Fruit fly (Drosophila melanogaster) whole organism, embryonic: ENCODE measurements around the gene CG18258.
A peak's percentile ranks its signal among the peaks of the same experiment; 100 is the strongest.

ENCODE experiments used
- BEAF-32 ChIP-seq: fragments of 200-800 bp; sonication (Bioruptor generic); optimal IDR thresholded peaks from 3 replicates; lab custom pipeline; 2017; ENCODE audit warnings: missing biosample characterization, missing genetic modification characterization, mild to moderate bottlenecking, moderate library complexity, missing genetic modification reagents
- Bgb ChIP-seq: fragments of 200-800 bp; sonication (Bioruptor generic); IDR thresholded peaks from 2 replicates; pipeline ENCODE4 v1.3.6; 2022; ENCODE audit warnings: missing biosample characterization, missing genetic modification characterization; ENCODE audit not compliant: partially characterized antibody
- CG11247 ChIP-seq: fragments of 200-800 bp; sonication (Bioruptor generic); IDR thresholded peaks from 2 replicates; pipeline ENCODE4 v1.3.6; 2022; ENCODE audit warnings: missing biosample characterization, missing genetic modification characterization
- CG11723 ChIP-seq: fragments of 200-800 bp; sonication (Bioruptor generic); optimal IDR thresholded peaks from 2 replicates; lab custom pipeline; 2017; ENCODE audit warnings: missing biosample characterization, mild to moderate bottlenecking, missing genetic modification characterization
- CG12391 ChIP-seq: fragments of 200-800 bp; sonication (Bioruptor generic); optimal IDR thresholded peaks from 3 replicates; lab custom pipeline; 2018; ENCODE audit warnings: missing biosample characterization, mild to moderate bottlenecking, missing genetic modification characterization, moderate library complexity
- CG17186 ChIP-seq: fragments of 200-800 bp; sonication (Bioruptor generic); optimal IDR thresholded peaks from 3 replicates; lab custom pipeline; 2017; ENCODE audit warnings: missing biosample characterization, missing genetic modification reagents, missing genetic modification characterization
- CG2116 ChIP-seq: fragments of 200-800 bp; sonication (Bioruptor generic); optimal IDR thresholded peaks from 3 replicates; lab custom pipeline; 2018; ENCODE audit warnings: missing biosample characterization, mild to moderate bottlenecking, missing genetic modification characterization
- CG2120 ChIP-seq: fragments of 200-800 bp; sonication (Bioruptor generic); optimal IDR thresholded peaks from 3 replicates; lab custom pipeline; 2016; ENCODE audit warnings: missing biosample characterization, missing genetic modification characterization
- CG2129 ChIP-seq: fragments of 200-800 bp; sonication (Bioruptor generic); IDR thresholded peaks from 2 replicates; pipeline ENCODE4 v1.3.6; 2022; ENCODE audit warnings: missing biosample characterization, missing genetic modification characterization; ENCODE audit not compliant: partially characterized antibody
- CG2202 ChIP-seq: fragments of 200-800 bp; sonication (Bioruptor generic); optimal IDR thresholded peaks from 2 replicates; lab custom pipeline; 2018; ENCODE audit warnings: missing biosample characterization, mild to moderate bottlenecking, missing genetic modification characterization
- CG30020 ChIP-seq: fragments of 200-800 bp; optimal IDR thresholded peaks from 2 replicates; lab custom pipeline; 2019; ENCODE audit warnings: missing biosample characterization, mild to moderate bottlenecking, missing genetic modification characterization, moderate library complexity
- CG30431 ChIP-seq: fragments of 200-800 bp; sonication (Bioruptor generic); optimal IDR thresholded peaks from 2 replicates; lab custom pipeline; 2017; ENCODE audit warnings: missing biosample characterization, missing genetic modification characterization
- CG3281 ChIP-seq: fragments of 200-800 bp; sonication (Bioruptor generic); optimal IDR thresholded peaks from 3 replicates; lab custom pipeline; 2017; ENCODE audit warnings: missing biosample characterization, mild to moderate bottlenecking, missing genetic modification characterization
- CG33557 ChIP-seq: fragments of 200-800 bp; sonication (Bioruptor generic); optimal IDR thresholded peaks from 2 replicates; lab custom pipeline; 2019; ENCODE audit warnings: missing biosample characterization, mild to moderate bottlenecking, missing genetic modification characterization, moderate library complexity
- CG34224 ChIP-seq: fragments of 200-800 bp; sonication (Bioruptor generic); IDR thresholded peaks from 3 replicates; pipeline ENCODE4 v1.3.6; 2022; ENCODE audit warnings: missing biosample characterization, missing genetic modification characterization; ENCODE audit not compliant: partially characterized antibody
- CG6765 ChIP-seq: fragments of 200-800 bp; sonication (Bioruptor generic); optimal IDR thresholded peaks from 3 replicates; lab custom pipeline; 2017; ENCODE audit warnings: missing biosample characterization, mild to moderate bottlenecking, missing genetic modification characterization
- CG6854 ChIP-seq: fragments of 200-800 bp; sonication (Bioruptor generic); optimal IDR thresholded peaks from 3 replicates; lab custom pipeline; 2017; ENCODE audit warnings: missing biosample characterization, mild to moderate bottlenecking, missing genetic modification characterization
- CG7745 ChIP-seq: fragments of 200-800 bp; sonication (Bioruptor generic); optimal IDR thresholded peaks from 2 replicates; lab custom pipeline; 2018; ENCODE audit warnings: missing biosample characterization, mild to moderate bottlenecking, missing genetic modification characterization, moderate library complexity
- CG7987 ChIP-seq: fragments of 200-800 bp; sonication (Bioruptor generic); optimal IDR thresholded peaks from 2 replicates; lab custom pipeline; 2018; ENCODE audit warnings: missing biosample characterization, mild to moderate bottlenecking, missing genetic modification characterization, moderate library complexity
- CG9797 ChIP-seq: fragments of 200-800 bp; sonication (Bioruptor generic); optimal IDR thresholded peaks from 3 replicates; lab custom pipeline; 2018; ENCODE audit warnings: missing biosample characterization, mild to moderate bottlenecking, missing genetic modification characterization
- CoRest ChIP-seq: fragments of 200-800 bp; sonication (Bioruptor generic); optimal IDR thresholded peaks from 3 replicates; lab custom pipeline; 2018; ENCODE audit warnings: missing biosample characterization, mild to moderate bottlenecking, missing genetic modification characterization, moderate library complexity
- Elba2 ChIP-seq: fragments of 200-800 bp; sonication (Bioruptor generic); optimal IDR thresholded peaks from 3 replicates; lab custom pipeline; 2016; ENCODE audit warnings: missing biosample characterization, missing genetic modification characterization
- Fer1 ChIP-seq: fragments of 200-800 bp; sonication (Bioruptor generic); optimal IDR thresholded peaks from 2 replicates; lab custom pipeline; 2017; ENCODE audit warnings: missing biosample characterization, mild to moderate bottlenecking, missing genetic modification characterization
- HLHmδ ChIP-seq: fragments of 200-800 bp; sonication (Bioruptor generic); optimal IDR thresholded peaks from 2 replicates; lab custom pipeline; 2018; ENCODE audit warnings: missing biosample characterization, mild to moderate bottlenecking, missing genetic modification characterization, moderate library complexity
- NFAT ChIP-seq: fragments of 200-800 bp; sonication (Bioruptor generic); IDR thresholded peaks from 2 replicates; pipeline ENCODE4 v1.3.6; 2022; ENCODE audit warnings: missing biosample characterization, missing genetic modification characterization
- PHDP ChIP-seq: fragments of 200-800 bp; sonication (Bioruptor generic); optimal IDR thresholded peaks from 3 replicates; lab custom pipeline; 2018; ENCODE audit warnings: missing biosample characterization, mild to moderate bottlenecking, missing genetic modification characterization, moderate library complexity
- bbx ChIP-seq: fragments of 200-800 bp; sonication (Bioruptor generic); IDR thresholded peaks from 2 replicates; pipeline ENCODE4 v1.3.6; 2022; ENCODE audit warnings: missing biosample characterization, missing genetic modification characterization; ENCODE audit not compliant: partially characterized antibody
- bigmax ChIP-seq: fragments of 200-800 bp; sonication (Bioruptor generic); optimal IDR thresholded peaks from 2 replicates; lab custom pipeline; 2018; ENCODE audit warnings: missing biosample characterization, mild to moderate bottlenecking, missing genetic modification characterization
- ci ChIP-seq: fragments of 200-800 bp; sonication (Bioruptor generic); IDR thresholded peaks from 3 replicates; pipeline ENCODE4 v1.3.6; 2022; ENCODE audit warnings: missing biosample characterization, missing genetic modification characterization
- crp ChIP-seq, 2 experiments: fragments of 200-800 bp; sonication (Bioruptor generic); optimal IDR thresholded peaks; 2 replicates in 1 of 2; 3 replicates in 1 of 2; lab custom pipeline; 2017; ENCODE audit warnings: missing biosample characterization in 2 of 2, missing genetic modification characterization in 2 of 2, mild to moderate bottlenecking in 1 of 2, moderate library complexity in 1 of 2
- dm ChIP-seq: fragments of 200-800 bp; sonication (Bioruptor generic); optimal IDR thresholded peaks from 3 replicates; lab custom pipeline; 2016; ENCODE audit warnings: missing biosample characterization, missing genetic modification characterization
- fd64A ChIP-seq: fragments of 200-800 bp; sonication (Bioruptor generic); optimal IDR thresholded peaks from 3 replicates; lab custom pipeline; 2018; ENCODE audit warnings: missing biosample characterization, mild to moderate bottlenecking, missing genetic modification characterization
- gcm2 ChIP-seq: fragments of 200-800 bp; sonication (Bioruptor generic); optimal IDR thresholded peaks from 2 replicates; lab custom pipeline; 2016; ENCODE audit warnings: missing biosample characterization, missing genetic modification characterization
- gfzf ChIP-seq: fragments of 200-800 bp; sonication (Bioruptor generic); optimal IDR thresholded peaks from 2 replicates; lab custom pipeline; 2016; ENCODE audit warnings: missing biosample characterization, mild to moderate bottlenecking, missing genetic modification characterization, moderate library complexity
- grau ChIP-seq: fragments of 200-800 bp; optimal IDR thresholded peaks from 3 replicates; lab custom pipeline; 2019; ENCODE audit warnings: missing biosample characterization, mild to moderate bottlenecking, missing genetic modification characterization, moderate library complexity
- hbn ChIP-seq: fragments of 200-800 bp; sonication (Bioruptor generic); IDR thresholded peaks from 2 replicates; pipeline ENCODE4 v1.3.6; 2022; ENCODE audit warnings: missing biosample characterization, missing genetic modification characterization; ENCODE audit not compliant: partially characterized antibody
- peb ChIP-seq: fragments of 200-800 bp; sonication (Bioruptor generic); IDR thresholded peaks from 2 replicates; pipeline ENCODE4 v1.3.6; 2022; ENCODE audit warnings: missing biosample characterization, missing genetic modification characterization
- pzg ChIP-seq: fragments of 200-800 bp; sonication (Bioruptor generic); optimal IDR thresholded peaks from 3 replicates; lab custom pipeline; 2018; ENCODE audit warnings: missing biosample characterization, mild to moderate bottlenecking, missing genetic modification characterization, moderate library complexity
- sens ChIP-seq: fragments of 200-800 bp; sonication (Bioruptor generic); peaks from one replicate; lab custom pipeline; 2016; ENCODE audit warnings: missing biosample characterization, missing genetic modification characterization
- sim ChIP-seq: fragments of 200-800 bp; sonication (Bioruptor generic); IDR thresholded peaks from 2 replicates; pipeline ENCODE4 v1.3.6; 2022; ENCODE audit warnings: missing biosample characterization, missing genetic modification characterization
- slp2 ChIP-seq: fragments of 200-800 bp; sonication (Bioruptor generic); optimal IDR thresholded peaks from 2 replicates; lab custom pipeline; 2016; ENCODE audit warnings: missing biosample characterization, missing genetic modification characterization
- sna ChIP-seq: fragments of 200-800 bp; sonication (Bioruptor generic); IDR thresholded peaks from 2 replicates; pipeline ENCODE4 v1.3.6; 2022; ENCODE audit warnings: missing biosample characterization, missing genetic modification characterization; ENCODE audit not compliant: partially characterized antibody
- twi ChIP-seq: fragments of 200-800 bp; optimal IDR thresholded peaks from 2 replicates; lab custom pipeline; 2019; ENCODE audit warnings: missing biosample characterization, mild to moderate bottlenecking, missing genetic modification characterization, moderate library complexity
- unc-4 ChIP-seq: fragments of 200-800 bp; sonication (Bioruptor generic); IDR thresholded peaks from 2 replicates; pipeline ENCODE4 v1.3.6; 2022; ENCODE audit warnings: missing biosample characterization, missing genetic modification characterization; ENCODE audit not compliant: partially characterized antibody

CG18258 gene

dm6 chrX:17244854-17245253 lies 32.7 kb downstream of the CG18258 start, which contains the start of gene CG8915 (continued):
- TF ChIP-seq CG2116 (peak; percentile 58), CG7987 (GFP tag; lab: Kevin White, UChicago) (no peak), unc-4 (GFP tag; lab: Robert Waterston, UW) (peak; percentile 55), CG11723 (no peak), CG34224 (GFP tag; lab: Robert Waterston, UW) (peak; percentile 77), grau (tag; lab: Kevin White, UChicago) (no peak), gcm2 (GFP tag; lab: Kevin White, UChicago) (no peak), NFAT (no peak), ci (GFP tag; lab: Robert Waterston, UW) (no peak), fd64A (GFP tag; lab: Kevin White, UChicago) (no peak), bbx (GFP tag; lab: Robert Waterston, UW) (peak; percentile 79), sens (GFP tag; lab: Kevin White, UChicago) (peak; percentile 71), sna (GFP tag; lab: Robert Waterston, UW) (peak; percentile 68), CG6854 (GFP tag; lab: Kevin White, UChicago) (no peak), slp2 (GFP tag; lab: Kevin White, UChicago) (no peak), hbn (peak; percentile 46; the same call in 1 of the 2 replicates), CG11247 (GFP tag; lab: Robert Waterston, UW) (no peak), CG12391 (tag; lab: Kevin White, UChicago) (peak; percentile 5), CG2120 (peak; percentile 24), pzg (GFP tag; lab: Kevin White, UChicago) (peak; percentile 34), CG7745 (tag; lab: Kevin White, UChicago) (no peak), crp (GFP tag; optimal IDR thresholded peaks at IDR 0.05; lab: Kevin White, UChicago) (peak in 1 of 2 experiments; percentile 80), CG30431 (GFP tag; lab: Kevin White, UChicago) (no peak), CG9797 (GFP tag; lab: Kevin White, UChicago) (peak; percentile 48), Fer1 (GFP tag; lab: Kevin White, UChicago) (no peak), twi (tag; lab: Kevin White, UChicago) (no peak), CG2202 (tag; lab: Kevin White, UChicago) (no peak), CG6765 (GFP tag; lab: Kevin White, UChicago) (no peak), CG3281 (GFP tag; lab: Kevin White, UChicago) (no peak), Elba2 (GFP tag; lab: Kevin White, UChicago) (no peak), sim (GFP tag; lab: Robert Waterston, UW) (no peak), CG30020 (tag; lab: Kevin White, UChicago) (peak; percentile 14), gfzf (GFP tag; lab: Kevin White, UChicago) (peak; percentile 53), CoRest (tag; lab: Kevin White, UChicago) (peak; percentile 21), CG33557 (GFP tag; lab: Kevin White, UChicago) (no peak), CG2129 (GFP tag; lab: Robert Waterston, UW) (no peak), CG17186 (GFP tag; lab: Kevin White, UChicago) (peak; percentile 16), PHDP (no peak), peb (no peak)
- TF ChIP-seq, all 482 proteins: peak for 56

DNA sequence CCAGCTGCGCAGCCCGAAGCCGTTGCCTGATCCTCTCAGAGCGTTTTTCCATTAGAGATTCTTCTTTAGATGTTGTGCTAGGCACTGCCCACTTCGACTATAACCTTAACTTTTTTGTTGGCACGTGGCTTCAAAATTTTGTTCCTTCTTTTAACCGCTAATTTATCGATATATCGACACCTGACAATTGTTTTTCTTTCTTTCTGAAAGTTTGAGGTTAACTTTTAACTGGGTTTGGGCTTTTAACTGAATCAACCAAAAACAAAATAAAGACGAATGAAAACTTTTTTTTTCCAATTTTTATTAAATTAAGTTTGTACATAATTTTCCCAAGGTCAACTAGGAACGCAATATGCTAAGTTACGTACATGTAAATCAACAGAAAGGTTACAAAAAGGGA lies 34.8 kb downstream of the CG18258 start, which contains the start of gene CG42854:
TSS of gene CG42854 (minus strand) at position 101 of the 400 bp plus-strand sequence.
- TF ChIP-seq Bgb (GFP tag; lab: Robert Waterston, UW) (0 out of 2 replicates have a peak, but pooled peaks have one; percentile 11), dm (GFP tag; lab: Kevin White, UChicago) (peak; percentile 66), BEAF-32 (GFP tag; lab: Kevin White, UChicago) (peak; percentile 10), HLHmδ (GFP tag; lab: Kevin White, UChicago) (no peak), bigmax (GFP tag; lab: Kevin White, UChicago) (peak; percentile 37)
